Fruit fly (Drosophila melanogaster): ENCODE results near the gene Pdp1.

Pdp1 gene

dm6 chr3L:7865747-7866387 lies 1.3 kb downstream of the Pdp1 start (continued):
- TF ChIP-seq mirr (GFP tag; optimal IDR thresholded peaks at IDR 0.05), result peak; percentile 70
- TF ChIP-seq abd-A (tag; optimal IDR thresholded peaks at IDR 0.05), result peak; percentile 23
- no peak for TF ChIP-seq pan (optimal IDR thresholded peaks at IDR 0.05)
- TF ChIP-seq pan (GFP tag; optimal IDR thresholded peaks at IDR 0.05 in 1 of 2, IDR thresholded peaks at IDR 0.05 in 1 of 2), result no peak
- no peak for TF ChIP-seq NFAT (GFP tag; IDR thresholded peaks at IDR 0.05)
- TF ChIP-seq TFAM (GFP tag; optimal IDR thresholded peaks at IDR 0.05), result no peak
- TF ChIP-seq CG17568 (GFP tag; optimal IDR thresholded peaks at IDR 0.05), result peak; percentile 39
- TF ChIP-seq eve (GFP tag; optimal IDR thresholded peaks at IDR 0.05), result peak in 1 of 2 experiments; percentile 19
- TF ChIP-seq HmgZ (tag; optimal IDR thresholded peaks at IDR 0.05), result no peak
- TF ChIP-seq C15 (GFP tag; IDR thresholded peaks at IDR 0.05), result no peak
- no peak for TF ChIP-seq pum (GFP tag; optimal IDR thresholded peaks at IDR 0.05)
- TF ChIP-seq slbo (GFP tag; IDR thresholded peaks at IDR 0.05), result no peak
- no peak for TF ChIP-seq CG8290 (GFP tag; optimal IDR thresholded peaks at IDR 0.05)
- peak in 1 of 2 experiments; percentile 50 for TF ChIP-seq CG8290 (tag; optimal IDR thresholded peaks at IDR 0.05)
- TF ChIP-seq CG31388 (GFP tag; optimal IDR thresholded peaks at IDR 0.05), result no peak
- peak; percentile 43 for TF ChIP-seq pros (GFP tag; optimal IDR thresholded peaks at IDR 0.05)
- TF ChIP-seq CG10654 (GFP tag; optimal IDR thresholded peaks at IDR 0.05), result no peak
- no peak for TF ChIP-seq insv (GFP tag; optimal IDR thresholded peaks at IDR 0.05)
- no peak for TF ChIP-seq gt (GFP tag; IDR thresholded peaks at IDR 0.05)
- TF ChIP-seq Hey (tag; optimal IDR thresholded peaks at IDR 0.05), result peak; percentile 68
- no peak for TF ChIP-seq lilli (GFP tag; optimal IDR thresholded peaks at IDR 0.05)
- TF ChIP-seq CG7987 (GFP tag; optimal IDR thresholded peaks at IDR 0.05), result peak; percentile 16
- peak; percentile 10 for TF ChIP-seq CG17912 (GFP tag; optimal IDR thresholded peaks at IDR 0.05)
- peak; percentile 17 for TF ChIP-seq Hmr (GFP tag; optimal IDR thresholded peaks at IDR 0.05)
- peak; percentile 45 for TF ChIP-seq CG7839 (tag; optimal IDR thresholded peaks at IDR 0.05)
- TF ChIP-seq CG16779 (GFP tag; IDR thresholded peaks at IDR 0.05), result no peak
- TF ChIP-seq Hr78 (GFP tag; optimal IDR thresholded peaks at IDR 0.05), result peak in 1 of 2 experiments; percentile 75
- TF ChIP-seq Adf1 (GFP tag; IDR thresholded peaks at IDR 0.05), result peak; percentile 15; the same call in 1 of the 2 replicates
- peak; percentile 16 for TF ChIP-seq Nf-YC (tag; optimal IDR thresholded peaks at IDR 0.05)
- TF ChIP-seq Hand (GFP tag; optimal IDR thresholded peaks at IDR 0.05), result peak; percentile 19
- no peak for TF ChIP-seq CG17612 (GFP tag; IDR thresholded peaks at IDR 0.05)
- no peak for TF ChIP-seq CG9797 (GFP tag; optimal IDR thresholded peaks at IDR 0.05)
- peak; percentile 6 for TF ChIP-seq Kr (GFP tag; optimal IDR thresholded peaks at IDR 0.05)
- TF ChIP-seq PHDP (tag; optimal IDR thresholded peaks at IDR 0.05), result peak; percentile 41
- TF ChIP-seq CG9727 (GFP tag; optimal IDR thresholded peaks at IDR 0.05), result peak; percentile 0
- peak; percentile 35 for TF ChIP-seq B-H2 (GFP tag; optimal IDR thresholded peaks at IDR 0.05)
- peak; percentile 90 for TF ChIP-seq CG34376 (GFP tag; optimal IDR thresholded peaks at IDR 0.05)
- no peak for TF ChIP-seq danr (GFP tag; IDR thresholded peaks at IDR 0.05)

dm6 chr3L:7865094-7865746 lies 1.9 kb downstream of the Pdp1 start:
- no peak for TF ChIP-seq CG16813 (GFP tag; IDR thresholded peaks at IDR 0.05; ENCODE audit: partially characterized antibody)
- no peak for TF ChIP-seq CG8388 (GFP tag; optimal IDR thresholded peaks at IDR 0.05)
- no peak for TF ChIP-seq CG30431 (GFP tag; optimal IDR thresholded peaks at IDR 0.05)
- no peak for TF ChIP-seq CG2712 (tag; optimal IDR thresholded peaks at IDR 0.05)
- no peak for TF ChIP-seq Xrp1 (GFP tag; IDR thresholded peaks at IDR 0.05)
- TF ChIP-seq CG18476 (GFP tag; optimal IDR thresholded peaks at IDR 0.05), result no peak
- TF ChIP-seq prd (optimal IDR thresholded peaks at IDR 0.05), result no peak
- TF ChIP-seq prd (GFP tag; IDR thresholded peaks at IDR 0.05), result no peak
- TF ChIP-seq Vsx1 (GFP tag; optimal IDR thresholded peaks at IDR 0.05), result no peak
- no peak for TF ChIP-seq CG3995 (GFP tag; optimal IDR thresholded peaks at IDR 0.05)
- TF ChIP-seq CG17829 (tag; optimal IDR thresholded peaks at IDR 0.05), result no peak
- no peak for TF ChIP-seq fd3F (GFP tag; optimal IDR thresholded peaks at IDR 0.05)
- no peak for TF ChIP-seq pho (GFP tag; optimal IDR thresholded peaks at IDR 0.05)
- TF ChIP-seq Asciz (GFP tag; optimal IDR thresholded peaks at IDR 0.05), result no peak
